Worm (Caenorhabditis elegans) whole organism, midembryonic: ENCODE results near the gene srz-56.
A peak's percentile ranks its signal among the peaks of the same experiment; 100 is the strongest.

Experiments used
- T22C8.4 ChIP-seq: fragments of 200-800 bp; sonication (Bioruptor generic); IDR thresholded peaks from 2 replicates; pipeline ENCODE4 v1.3.6; 2022; ENCODE audit warnings: missing genetic modification characterization, missing compliant biosample characterization
- cog-1 ChIP-seq: sonication (generic microtip); optimal IDR thresholded peaks from 2 replicates; lab custom pipeline; 2016; ENCODE audit warnings: missing genetic modification characterization, missing compliant biosample characterization
- flt-1 ChIP-seq: fragments of 200-800 bp; sonication (Bioruptor generic); IDR thresholded peaks from 2 replicates; pipeline ENCODE4 v1.3.6; 2022; ENCODE audit warnings: missing genetic modification characterization, missing compliant biosample characterization
- klf-2 ChIP-seq: fragments of 200-800 bp; sonication (Bioruptor generic); conservative IDR thresholded peaks from 2 replicates; pipeline ENCODE4 v1.3.6; 2022; ENCODE audit warnings: missing genetic modification reagents, missing genetic modification characterization, missing compliant biosample characterization
- med-1 ChIP-seq: sonication (generic microtip); optimal IDR thresholded peaks from 2 replicates; lab custom pipeline; 2017; ENCODE audit warnings: missing genetic modification characterization, mild to moderate bottlenecking, missing compliant biosample characterization, antibody characterized with exemption, missing genetic modification reagents; ENCODE audit not compliant: insufficient read depth
- ref-1 ChIP-seq: fragments of 200-800 bp; sonication (Bioruptor generic); conservative IDR thresholded peaks from 2 replicates; pipeline ENCODE4 v1.3.6; 2022; ENCODE audit warnings: missing genetic modification reagents, missing genetic modification characterization, missing compliant biosample characterization
- tab-1 ChIP-seq: fragments of 200-800 bp; sonication (Bioruptor generic); IDR thresholded peaks from 2 replicates; pipeline ENCODE4 v1.3.6; 2022; ENCODE audit warnings: missing genetic modification characterization, missing compliant biosample characterization
- ztf-23 ChIP-seq: fragments of 200-800 bp; sonication (Bioruptor generic); IDR thresholded peaks from 2 replicates; pipeline ENCODE4 v1.3.6; 2022; ENCODE audit warnings: missing genetic modification reagents, missing genetic modification characterization, missing compliant biosample characterization
- ztf-29 ChIP-seq: fragments of 200-800 bp; sonication (Bioruptor generic); IDR thresholded peaks from 2 replicates; pipeline ENCODE4 v1.3.6; 2022; ENCODE audit warnings: missing genetic modification reagents, missing genetic modification characterization, missing compliant biosample characterization

The srz-56 gene

ce11 chrIII:2240471-2240870 is at the start of gene srz-56:
Gene srz-56 (plus strand): TSS chrIII:2240771.
- TF ChIP-seq cog-1 (no peak), klf-2 (GFP tag; lab: Robert Waterston, UW) (no peak), flt-1 (GFP tag; lab: Robert Waterston, UW) (no peak), med-1 (GFP tag; lab: Kevin White, UChicago) (no peak), tab-1 (GFP tag; lab: Robert Waterston, UW) (no peak), ztf-29 (GFP tag; lab: Robert Waterston, UW) (no peak), ref-1 (GFP tag; lab: Robert Waterston, UW) (no peak), T22C8.4 (GFP tag; lab: Robert Waterston, UW) (no peak)

ce11 chrIII:2197706-2198105 is 42.9 kb upstream of the srz-56 start, which contains the start of gene C39B5.6:
Gene C39B5.6 (plus strand): TSS chrIII:2198006.
- TF ChIP-seq T22C8.4 (GFP tag; lab: Robert Waterston, UW) (0 out of 2 replicates have a peak, but pooled peaks have one; percentile 23), flt-1 (GFP tag; lab: Robert Waterston, UW) (no peak), ztf-29 (GFP tag; lab: Robert Waterston, UW) (no peak), klf-2 (GFP tag; lab: Robert Waterston, UW) (no peak), ztf-23 (GFP tag; lab: Robert Waterston, UW) (no peak), med-1 (GFP tag; lab: Kevin White, UChicago) (no peak), ref-1 (GFP tag; lab: Robert Waterston, UW) (no peak), tab-1 (GFP tag; lab: Robert Waterston, UW) (no peak)

- TF ChIP-seq T22C8.4 (GFP tag; lab: Robert Waterston, UW) (peak; percentile 66), klf-2 (GFP tag; lab: Robert Waterston, UW) (no peak)
These were observed 35.4 kb upstream of the srz-56 start for ce11 chrIII:2205155-2205554.

ce11 chrIII:2207864-2208263 is 32.7 kb upstream of the srz-56 start, which contains the start of gene C39B5.5:
Gene C39B5.5 (plus strand): TSS chrIII:2208164.
- TF ChIP-seq ref-1 (GFP tag; lab: Robert Waterston, UW) = no peak
- TF ChIP-seq flt-1 (GFP tag; lab: Robert Waterston, UW) = no peak
- TF ChIP-seq T22C8.4 (GFP tag; lab: Robert Waterston, UW) = no peak
- no peak for TF ChIP-seq cog-1
- no peak for TF ChIP-seq ztf-23 (GFP tag; lab: Robert Waterston, UW)

- no peak for TF ChIP-seq ztf-23 (GFP tag; lab: Robert Waterston, UW)
- TF ChIP-seq med-1 (GFP tag; lab: Kevin White, UChicago) = no peak
- no peak for TF ChIP-seq flt-1 (GFP tag; lab: Robert Waterston, UW)
- TF ChIP-seq ref-1 (GFP tag; lab: Robert Waterston, UW) = no peak
- no peak for TF ChIP-seq cog-1
- TF ChIP-seq klf-2 (GFP tag; lab: Robert Waterston, UW) = no peak
- no peak for TF ChIP-seq ztf-29 (GFP tag; lab: Robert Waterston, UW)
- TF ChIP-seq tab-1 (GFP tag; lab: Robert Waterston, UW) = no peak
- TF ChIP-seq T22C8.4 (GFP tag; lab: Robert Waterston, UW) = no peak
These were observed 30.0 kb upstream of the srz-56 start for ce11 chrIII:2210601-2211000.

ce11 chrIII:2211120-2211519 is 29.5 kb upstream of the srz-56 start, which contains the start of gene C39B5.14:
Gene C39B5.14 (plus strand): TSS chrIII:2211420.
- no peak for TF ChIP-seq flt-1 (GFP tag; lab: Robert Waterston, UW)
- TF ChIP-seq ref-1 (GFP tag; lab: Robert Waterston, UW) = no peak
- TF ChIP-seq med-1 (GFP tag; lab: Kevin White, UChicago) = no peak

- TF ChIP-seq T22C8.4 (GFP tag; lab: Robert Waterston, UW) = no peak
- TF ChIP-seq ztf-23 (GFP tag; lab: Robert Waterston, UW) = no peak
- TF ChIP-seq med-1 (GFP tag; lab: Kevin White, UChicago) = no peak
- no peak for TF ChIP-seq flt-1 (GFP tag; lab: Robert Waterston, UW)
- no peak for TF ChIP-seq cog-1
- TF ChIP-seq ztf-29 (GFP tag; lab: Robert Waterston, UW) = no peak
- no peak for TF ChIP-seq tab-1 (GFP tag; lab: Robert Waterston, UW)
- no peak for TF ChIP-seq ref-1 (GFP tag; lab: Robert Waterston, UW)
- no peak for TF ChIP-seq klf-2 (GFP tag; lab: Robert Waterston, UW)
These were observed 28.2 kb upstream of the srz-56 start for ce11 chrIII:2212343-2212742.

ce11 chrIII:2219408-2219807 is 21.2 kb upstream of the srz-56 start, which contains the start of gene fbxa-12:
Gene fbxa-12 (plus strand): TSS chrIII:2219708.
- TF ChIP-seq med-1 (GFP tag; lab: Kevin White, UChicago) = no peak
- no peak for TF ChIP-seq flt-1 (GFP tag; lab: Robert Waterston, UW)
- TF ChIP-seq ztf-23 (GFP tag; lab: Robert Waterston, UW) = no peak
- no peak for TF ChIP-seq ref-1 (GFP tag; lab: Robert Waterston, UW)
- no peak for TF ChIP-seq tab-1 (GFP tag; lab: Robert Waterston, UW)
- no peak for TF ChIP-seq cog-1
- TF ChIP-seq ztf-29 (GFP tag; lab: Robert Waterston, UW) = no peak
- no peak for TF ChIP-seq klf-2 (GFP tag; lab: Robert Waterston, UW)
- no peak for TF ChIP-seq T22C8.4 (GFP tag; lab: Robert Waterston, UW)

ce11 chrIII:2223932-2224331 is 16.6 kb upstream of the srz-56 start, which contains the start of gene srd-65:
Gene srd-65 (minus strand): TSS chrIII:2224032.
- no peak for TF ChIP-seq med-1 (GFP tag; lab: Kevin White, UChicago)

- TF ChIP-seq med-1 (GFP tag; lab: Kevin White, UChicago) (no peak), cog-1 (no peak), flt-1 (GFP tag; lab: Robert Waterston, UW) (no peak), ztf-29 (GFP tag; lab: Robert Waterston, UW) (no peak), ztf-23 (GFP tag; lab: Robert Waterston, UW) (no peak), ref-1 (GFP tag; lab: Robert Waterston, UW) (no peak), klf-2 (GFP tag; lab: Robert Waterston, UW) (no peak), tab-1 (GFP tag; lab: Robert Waterston, UW) (no peak), T22C8.4 (GFP tag; lab: Robert Waterston, UW) (no peak)
These were observed 16.1 kb upstream of the srz-56 start, which contains the start of gene fbxa-38 for ce11 chrIII:2224478-2224877. Gene fbxa-38 (plus strand): TSS chrIII:2224672.
